Worm (Caenorhabditis elegans): ENCODE measurements around the gene nmr-2.

- TF ChIP-seq ztf-23 (GFP tag; IDR thresholded peaks at IDR 0.05) (no peak), med-1 (GFP tag; optimal IDR thresholded peaks at IDR 0.05; ENCODE audit: insufficient read depth) (no peak), klf-2 (GFP tag; conservative IDR thresholded peaks at IDR 0.05) (no peak), flt-1 (GFP tag; IDR thresholded peaks at IDR 0.05) (no peak), tab-1 (GFP tag; IDR thresholded peaks at IDR 0.05) (no peak)
These were observed 49.1 kb upstream of the nmr-2 start for ce11 chrV:15060595-15060994.

Measured in whole organism, midembryonic.